Fruit fly (Drosophila melanogaster): ENCODE results near the gene CG32269.

dm6 chr3L:3223390-3223914 lies 14.7 kb upstream of the CG32269 start:
- TF ChIP-seq sv (GFP tag; optimal IDR thresholded peaks at IDR 0.05) (no peak), psq (GFP tag; optimal IDR thresholded peaks at IDR 0.05) (no peak), Jra (GFP tag; optimal IDR thresholded peaks at IDR 0.05) (no peak), GATAd (GFP tag; optimal IDR thresholded peaks at IDR 0.05) (no peak), OdsH (GFP tag; optimal IDR thresholded peaks at IDR 0.05) (no peak), usp (GFP tag; optimal IDR thresholded peaks at IDR 0.05) (no peak), br (GFP tag; optimal IDR thresholded peaks at IDR 0.05) (no peak), HLH106 (tag; optimal IDR thresholded peaks at IDR 0.05) (no peak), Myc (optimal IDR thresholded peaks at IDR 0.05) (no peak)
